Fruit fly (Drosophila melanogaster) whole organism, prepupa: ENCODE measurements around the gene Chrac-14.

Experiments
- Blimp-1 ChIP-seq: fragments of 200-800 bp; sonication (Bioruptor generic); optimal IDR thresholded peaks from 3 replicates; lab custom pipeline; 2017; ENCODE audit warnings: missing biosample characterization, missing genetic modification characterization, mild to moderate bottlenecking, moderate library complexity, missing genetic modification reagents
- CG10631 ChIP-seq: fragments of 200-800 bp; sonication (Bioruptor generic); optimal IDR thresholded peaks from 2 replicates; lab custom pipeline; 2016; ENCODE audit warnings: missing biosample characterization, missing genetic modification characterization
- CG10669 ChIP-seq: fragments of 200-800 bp; sonication (Bioruptor generic); optimal IDR thresholded peaks from 3 replicates; lab custom pipeline; 2018; ENCODE audit warnings: missing biosample characterization, mild to moderate bottlenecking, missing genetic modification characterization, moderate library complexity
- CG11294 ChIP-seq: fragments of 200-800 bp; sonication (Bioruptor generic); IDR thresholded peaks from 2 replicates; pipeline ENCODE4 v1.3.6; 2022; ENCODE audit warnings: missing biosample characterization, missing genetic modification characterization
- CG15336 ChIP-seq: fragments of 200-800 bp; sonication (Bioruptor generic); IDR thresholded peaks from 2 replicates; pipeline ENCODE4 v1.3.6; 2022; ENCODE audit warnings: missing biosample characterization, missing genetic modification characterization
- CG1621 ChIP-seq: fragments of 200-800 bp; sonication (Bioruptor generic); optimal IDR thresholded peaks from 3 replicates; lab custom pipeline; 2018; ENCODE audit warnings: missing biosample characterization, mild to moderate bottlenecking, missing genetic modification characterization
- CG16779 ChIP-seq: fragments of 200-800 bp; sonication (Bioruptor generic); optimal IDR thresholded peaks from 3 replicates; lab custom pipeline; 2017; ENCODE audit warnings: missing biosample characterization, mild to moderate bottlenecking, missing genetic modification characterization
- CG3032 ChIP-seq: fragments of 200-800 bp; optimal IDR thresholded peaks from 2 replicates; lab custom pipeline; 2019; ENCODE audit warnings: missing biosample characterization, mild to moderate bottlenecking, missing genetic modification characterization, moderate library complexity
- CG31627 ChIP-seq: fragments of 200-800 bp; sonication (Bioruptor generic); optimal IDR thresholded peaks from 3 replicates; lab custom pipeline; 2016; ENCODE audit warnings: missing biosample characterization, missing genetic modification characterization
- CG32006 ChIP-seq: fragments of 200-800 bp; sonication (Bioruptor generic); optimal IDR thresholded peaks from 3 replicates; lab custom pipeline; 2017; ENCODE audit warnings: missing biosample characterization, mild to moderate bottlenecking, missing genetic modification characterization
- CG3919 ChIP-seq: fragments of 200-800 bp; sonication (Bioruptor generic); optimal IDR thresholded peaks from 3 replicates; lab custom pipeline; 2016; ENCODE audit warnings: missing biosample characterization, missing genetic modification characterization
- CG4318 ChIP-seq: fragments of 200-800 bp; sonication (Bioruptor generic); optimal IDR thresholded peaks from 3 replicates; lab custom pipeline; 2017; ENCODE audit warnings: missing biosample characterization, mild to moderate bottlenecking, missing genetic modification characterization
- CG6163 ChIP-seq: fragments of 200-800 bp; sonication (Bioruptor generic); IDR thresholded peaks from 3 replicates; pipeline ENCODE4 v1.3.6; 2022; ENCODE audit warnings: missing biosample characterization, missing genetic modification characterization
- CG6276 ChIP-seq: fragments of 200-800 bp; sonication (Bioruptor generic); optimal IDR thresholded peaks from 2 replicates; lab custom pipeline; 2017; ENCODE audit warnings: missing biosample characterization, mild to moderate bottlenecking, missing genetic modification characterization
- CG6792 ChIP-seq: fragments of 200-800 bp; sonication (Bioruptor generic); optimal IDR thresholded peaks from 3 replicates; lab custom pipeline; 2016; ENCODE audit warnings: missing biosample characterization, missing genetic modification characterization
- CG8319 ChIP-seq: fragments of 200-800 bp; sonication (Bioruptor generic); optimal IDR thresholded peaks from 3 replicates; lab custom pipeline; 2016; ENCODE audit warnings: missing biosample characterization, missing genetic modification characterization
- CG8632 ChIP-seq: fragments of 200-800 bp; sonication (Bioruptor generic); optimal IDR thresholded peaks from 3 replicates; lab custom pipeline; 2016; ENCODE audit warnings: missing biosample characterization, missing genetic modification characterization
- Eip75B ChIP-seq: fragments of 200-800 bp; sonication (Bioruptor generic); optimal IDR thresholded peaks from 3 replicates; lab custom pipeline; 2016; ENCODE audit warnings: missing biosample characterization, missing genetic modification characterization
- Eip78C ChIP-seq: fragments of 200-800 bp; sonication (Bioruptor generic); peaks from one replicate; lab custom pipeline; 2016; ENCODE audit warnings: missing biosample characterization, missing genetic modification characterization
- Eip93F ChIP-seq: fragments of 200-800 bp; sonication (Bioruptor generic); optimal IDR thresholded peaks from 2 replicates; lab custom pipeline; 2016; ENCODE audit warnings: missing biosample characterization, mild to moderate bottlenecking, missing genetic modification characterization
- Ets21C ChIP-seq: fragments of 200-800 bp; sonication (Bioruptor generic); optimal IDR thresholded peaks from 3 replicates; lab custom pipeline; 2016; ENCODE audit warnings: missing biosample characterization, missing genetic modification characterization
- Ets96B ChIP-seq: fragments of 200-800 bp; optimal IDR thresholded peaks from 2 replicates; lab custom pipeline; 2019; ENCODE audit warnings: missing biosample characterization, mild to moderate bottlenecking, missing genetic modification characterization, moderate library complexity
- Hr39 ChIP-seq: fragments of 200-800 bp; sonication (Bioruptor generic); optimal IDR thresholded peaks from 2 replicates; lab custom pipeline; 2016; ENCODE audit warnings: missing biosample characterization, missing genetic modification characterization
- Hr4 ChIP-seq: fragments of 200-800 bp; sonication (Bioruptor generic); optimal IDR thresholded peaks from 3 replicates; lab custom pipeline; 2016; ENCODE audit warnings: missing biosample characterization, missing genetic modification characterization
- Met ChIP-seq: fragments of 200-800 bp; sonication (Bioruptor generic); optimal IDR thresholded peaks from 3 replicates; lab custom pipeline; 2016; ENCODE audit warnings: missing biosample characterization, missing genetic modification characterization
- OdsH ChIP-seq: fragments of 200-800 bp; sonication (Bioruptor generic); optimal IDR thresholded peaks from 3 replicates; lab custom pipeline; 2016; ENCODE audit warnings: missing biosample characterization, missing genetic modification characterization
- Smox ChIP-seq: fragments of 200-800 bp; sonication (Bioruptor generic); optimal IDR thresholded peaks from 3 replicates; lab custom pipeline; 2016; ENCODE audit warnings: missing biosample characterization, missing genetic modification characterization
- Sox102F ChIP-seq: fragments of 200-800 bp; sonication (Bioruptor generic); optimal IDR thresholded peaks from 2 replicates; lab custom pipeline; 2016; ENCODE audit warnings: missing biosample characterization, mild to moderate bottlenecking, missing genetic modification characterization
- Sox14 ChIP-seq: fragments of 200-800 bp; sonication (Bioruptor generic); optimal IDR thresholded peaks from 3 replicates; lab custom pipeline; 2016; ENCODE audit warnings: missing biosample characterization, missing genetic modification characterization
- Sox15 ChIP-seq: fragments of 200-800 bp; sonication (Bioruptor generic); optimal IDR thresholded peaks from 3 replicates; lab custom pipeline; 2016; ENCODE audit warnings: missing biosample characterization, missing genetic modification characterization
- achi ChIP-seq: fragments of 200-800 bp; sonication (Bioruptor generic); optimal IDR thresholded peaks from 3 replicates; lab custom pipeline; 2016; ENCODE audit warnings: missing biosample characterization, missing genetic modification characterization
- acj6 ChIP-seq: fragments of 200-800 bp; sonication (Bioruptor generic); optimal IDR thresholded peaks from 3 replicates; lab custom pipeline; 2016; ENCODE audit warnings: missing biosample characterization, missing genetic modification characterization
- cyc ChIP-seq: fragments of 200-800 bp; sonication (Bioruptor generic); optimal IDR thresholded peaks from 3 replicates; lab custom pipeline; 2016; ENCODE audit warnings: missing biosample characterization, missing genetic modification characterization
- dsx ChIP-seq: fragments of 200-800 bp; optimal IDR thresholded peaks from 3 replicates; lab custom pipeline; 2019; ENCODE audit warnings: missing biosample characterization, mild to moderate bottlenecking, missing genetic modification characterization, moderate library complexity; ENCODE audit not compliant: poor library complexity, severe bottlenecking
- eg ChIP-seq: fragments of 200-800 bp; sonication (Bioruptor generic); IDR thresholded peaks from 3 replicates; pipeline ENCODE4 v1.3.6; 2022; ENCODE audit warnings: missing biosample characterization, missing genetic modification characterization
- esn ChIP-seq: fragments of 200-800 bp; sonication (Bioruptor generic); optimal IDR thresholded peaks from 2 replicates; lab custom pipeline; 2016; ENCODE audit warnings: missing biosample characterization, mild to moderate bottlenecking, missing genetic modification characterization, moderate library complexity
- fd59A ChIP-seq: fragments of 200-800 bp; sonication (Bioruptor generic); optimal IDR thresholded peaks from 2 replicates; lab custom pipeline; 2017; ENCODE audit warnings: missing biosample characterization, mild to moderate bottlenecking, missing genetic modification characterization, missing genetic modification reagents
- fd85E ChIP-seq: fragments of 200-800 bp; sonication (Bioruptor generic); optimal IDR thresholded peaks from 3 replicates; lab custom pipeline; 2016; ENCODE audit warnings: missing biosample characterization, missing genetic modification characterization
- lz ChIP-seq: fragments of 200-800 bp; sonication (Bioruptor generic); optimal IDR thresholded peaks from 3 replicates; lab custom pipeline; 2016; ENCODE audit warnings: missing biosample characterization, missing genetic modification characterization
- net ChIP-seq: fragments of 200-800 bp; sonication (Bioruptor generic); optimal IDR thresholded peaks from 3 replicates; lab custom pipeline; 2016; ENCODE audit warnings: missing biosample characterization, missing genetic modification characterization
- pdm3 ChIP-seq: fragments of 200-800 bp; sonication (Bioruptor generic); optimal IDR thresholded peaks from 3 replicates; lab custom pipeline; 2016; ENCODE audit warnings: missing biosample characterization, missing genetic modification characterization
- salr ChIP-seq, 2 experiments: fragments of 200-800 bp; sonication (Bioruptor generic); optimal IDR thresholded peaks; 3 replicates each; lab custom pipeline; 2016 to 2018; ENCODE audit warnings: missing biosample characterization in 2 of 2, missing genetic modification characterization in 2 of 2, mild to moderate bottlenecking in 1 of 2
- spab ChIP-seq: fragments of 200-800 bp; sonication (Bioruptor generic); optimal IDR thresholded peaks from 2 replicates; lab custom pipeline; 2017; ENCODE audit warnings: missing biosample characterization, mild to moderate bottlenecking, missing genetic modification characterization, missing genetic modification reagents
- ss ChIP-seq, 2 experiments: fragments of 200-800 bp; sonication (Bioruptor generic); optimal IDR thresholded peaks; 2 replicates in 1 of 2; 3 replicates in 1 of 2; lab custom pipeline; 2017 to 2018; ENCODE audit warnings: mild to moderate bottlenecking in 2 of 2, missing biosample characterization in 2 of 2, missing genetic modification characterization in 2 of 2, moderate library complexity in 1 of 2
- svp ChIP-seq: fragments of 200-800 bp; sonication (Bioruptor generic); peaks from one replicate; lab custom pipeline; 2016; ENCODE audit warnings: missing biosample characterization, missing genetic modification characterization
- topi ChIP-seq: fragments of 200-800 bp; sonication (Bioruptor generic); optimal IDR thresholded peaks from 3 replicates; lab custom pipeline; 2016; ENCODE audit warnings: missing biosample characterization, missing genetic modification characterization
- vri ChIP-seq: fragments of 200-800 bp; sonication (Bioruptor generic); optimal IDR thresholded peaks from 3 replicates; lab custom pipeline; 2016; ENCODE audit warnings: missing biosample characterization, mild to moderate bottlenecking, missing genetic modification characterization

Gene Chrac-14

DNA sequence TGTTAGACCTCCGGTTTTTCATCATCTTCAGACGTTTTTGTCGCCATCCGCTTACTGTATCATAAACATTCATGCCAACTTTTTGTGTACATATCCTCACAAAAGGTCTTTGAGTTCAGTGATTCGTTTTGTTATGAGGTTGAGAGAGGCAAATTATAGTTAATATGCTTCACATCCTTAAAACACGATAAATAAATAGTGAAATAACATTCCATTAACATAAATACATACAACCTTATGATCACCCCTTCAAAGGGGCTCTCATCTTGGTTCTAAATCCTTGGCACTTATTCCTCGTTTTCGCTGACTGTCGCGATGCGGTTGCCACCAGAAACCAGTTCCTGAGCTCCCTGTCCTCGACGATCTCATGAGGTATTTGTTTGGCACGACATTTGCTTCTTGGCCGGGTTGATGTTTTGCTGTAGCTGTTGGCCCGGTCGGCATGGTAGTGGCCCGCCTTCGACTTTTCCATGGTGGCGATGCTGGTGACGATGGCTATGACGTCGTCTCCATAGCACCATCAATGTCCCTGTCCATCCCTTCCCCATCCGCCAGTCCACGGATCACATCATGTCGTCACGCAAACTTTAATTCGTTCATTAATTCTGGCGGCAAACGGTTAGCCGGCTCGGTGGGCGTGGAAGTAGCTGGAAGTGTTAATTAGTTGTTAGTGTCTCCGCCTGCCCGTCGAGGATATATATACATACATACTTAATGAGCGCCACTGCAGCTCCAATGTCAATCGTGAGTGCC, 31.9 kb downstream of the Chrac-14 start:
- TF ChIP-seq Hr4 (no peak), fd85E (no peak), net (GFP tag; lab: Kevin White, UChicago) (no peak), acj6 (GFP tag; lab: Kevin White, UChicago) (peak; percentile 15), CG8632 (GFP tag; lab: Kevin White, UChicago) (peak; percentile 5), eg (GFP tag; lab: Robert Waterston, UW) (no peak), pdm3 (peak; percentile 20), CG10631 (GFP tag; lab: Kevin White, UChicago) (peak; percentile 21), Met (GFP tag; lab: Kevin White, UChicago) (peak; percentile 48), lz (GFP tag; lab: Kevin White, UChicago) (peak; percentile 23), fd59A (GFP tag; lab: Kevin White, UChicago) (no peak), esn (peak; percentile 41), CG16779 (no peak), Eip78C (GFP tag; lab: Kevin White, UChicago) (peak; percentile 79), CG3919 (GFP tag; lab: Kevin White, UChicago) (peak; percentile 34), Ets96B (tag; lab: Kevin White, UChicago) (no peak), spab (GFP tag; lab: Kevin White, UChicago) (no peak), Smox (GFP tag; lab: Kevin White, UChicago) (peak; percentile 29), CG32006 (GFP tag; lab: Kevin White, UChicago) (peak; percentile 37), Eip75B (peak; percentile 24), cyc (peak; percentile 8), Eip93F (GFP tag; lab: Kevin White, UChicago) (no peak), achi (peak; percentile 32), CG6792 (GFP tag; lab: Kevin White, UChicago) (peak; percentile 28), CG8319 (GFP tag; lab: Kevin White, UChicago) (no peak), vri (peak; percentile 14), topi (peak; percentile 47), ss (GFP tag; optimal IDR thresholded peaks at IDR 0.05; lab: Kevin White, UChicago) (peak in 1 of 2 experiments; percentile 94), Blimp-1 (GFP tag; lab: Kevin White, UChicago) (peak; percentile 1), salr (GFP tag; optimal IDR thresholded peaks at IDR 0.05; lab: Kevin White, UChicago) (no peak), CG10669 (GFP tag; lab: Kevin White, UChicago) (no peak), CG1621 (tag; lab: Kevin White, UChicago) (no peak), Ets21C (GFP tag; lab: Kevin White, UChicago) (no peak), CG11294 (GFP tag; lab: Robert Waterston, UW) (no peak), CG4318 (no peak), Sox15 (GFP tag; lab: Kevin White, UChicago) (no peak), Sox14 (GFP tag; lab: Kevin White, UChicago) (peak; percentile 7), CG6163 (GFP tag; lab: Robert Waterston, UW) (no peak), Sox102F (peak; percentile 52), CG31627 (peak; percentile 36), dsx (GFP tag; lab: Kevin White, UChicago) (no peak), OdsH (GFP tag; lab: Kevin White, UChicago) (peak; percentile 32), CG6276 (no peak), CG3032 (tag; lab: Kevin White, UChicago) (peak; percentile 21), CG15336 (GFP tag; lab: Robert Waterston, UW) (no peak), Hr39 (GFP tag; lab: Kevin White, UChicago) (peak; percentile 44), svp (GFP tag; lab: Kevin White, UChicago) (peak; percentile 68)
